Worm (Caenorhabditis elegans) whole organism, late embryonic: ENCODE results near the gene T04A8.7.

Experiments
- ceh-31 ChIP-seq: sonication (generic microtip); optimal IDR thresholded peaks from 2 replicates; lab custom pipeline; 2016; ENCODE audit warnings: missing genetic modification characterization, missing compliant biosample characterization
- ceh-45 ChIP-seq: fragments of 200-800 bp; sonication (Bioruptor generic); IDR thresholded peaks from 2 replicates; pipeline ENCODE4 v1.3.6; 2022; ENCODE audit warnings: missing genetic modification reagents, missing genetic modification characterization, missing compliant biosample characterization
- dve-1 ChIP-seq: sonication (generic microtip); optimal IDR thresholded peaks from 2 replicates; lab custom pipeline; 2017; ENCODE audit warnings: antibody characterized with exemption, mild to moderate bottlenecking, missing genetic modification characterization, missing compliant biosample characterization
- elt-4 ChIP-seq: sonication (generic microtip); optimal IDR thresholded peaks from 2 replicates; lab custom pipeline; 2016; ENCODE audit warnings: missing genetic modification characterization, missing compliant biosample characterization
- hlh-8 ChIP-seq: sonication (generic microtip); optimal IDR thresholded peaks from 2 replicates; lab custom pipeline; 2016; ENCODE audit warnings: missing genotype, missing genetic modification characterization, missing compliant biosample characterization
- nhr-11 ChIP-seq: fragments of 150-350 bp; optimal IDR thresholded peaks from 2 replicates; lab custom pipeline; 2014; ENCODE audit warnings: missing biosample characterization, missing genetic modification characterization
- pag-3 ChIP-seq: sonication (generic microtip); optimal IDR thresholded peaks from 2 replicates; lab custom pipeline; 2016; ENCODE audit warnings: missing compliant biosample characterization, missing genetic modification characterization, borderline replicate concordance
- sox-4 ChIP-seq: sonication (generic microtip); optimal IDR thresholded peaks from 2 replicates; lab custom pipeline; 2017; ENCODE audit warnings: mild to moderate bottlenecking, missing genetic modification characterization, inconsistent platforms, missing compliant biosample characterization
- tbx-2 ChIP-seq: sonication (generic microtip); optimal IDR thresholded peaks from 2 replicates; lab custom pipeline; 2016; ENCODE audit warnings: missing genetic modification characterization, missing compliant biosample characterization
- unc-55 ChIP-seq: sonication (generic microtip); optimal IDR thresholded peaks from 2 replicates; lab custom pipeline; 2017; ENCODE audit warnings: missing biosample characterization, missing genetic modification reagents, missing genetic modification characterization

DNA sequence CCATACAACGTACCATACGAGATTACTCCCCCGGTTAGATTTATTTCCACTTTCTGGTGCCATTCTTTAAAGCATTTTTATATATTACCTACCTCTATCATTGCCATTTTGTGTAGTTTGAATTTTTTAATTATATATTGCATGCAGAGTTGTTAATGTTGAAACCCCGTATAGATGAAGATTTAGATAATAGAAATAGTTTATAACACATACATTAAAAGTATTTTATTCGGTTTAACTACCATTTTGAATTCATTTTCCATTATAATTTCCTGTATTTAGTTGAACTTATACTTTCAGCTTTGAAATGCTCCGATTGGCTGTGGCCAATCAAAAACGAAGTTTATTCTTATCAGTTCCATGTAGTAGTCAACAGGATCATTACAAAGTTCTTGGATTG lies 2.7 kb downstream of the T04A8.7 start, which contains the start of gene dnj-18:
- TF ChIP-seq elt-4 (tag; lab: Kevin White, UChicago) (no peak), unc-55 (GFP tag; lab: Kevin White, UChicago) (no peak), ceh-31 (no peak), pag-3 (tag; lab: Kevin White, UChicago) (no peak), ceh-45 (GFP tag; lab: Robert Waterston, UW) (no peak), nhr-11 (tag; lab: Kevin White, UChicago) (no peak), hlh-8 (tag; lab: Kevin White, UChicago) (no peak), sox-4 (tag; lab: Kevin White, UChicago) (no peak), tbx-2 (tag; lab: Kevin White, UChicago) (no peak), dve-1 (tag; lab: Kevin White, UChicago) (no peak)
